Fruit fly (Drosophila melanogaster) whole organism, wandering third instar larva: Measurements from ENCODE around the gene spn-A.
A peak's percentile ranks its signal among the peaks of the same experiment; 100 is the strongest.

ENCODE experiments used
- CG9705 ChIP-seq: fragments of 200-800 bp; sonication (Bioruptor generic); optimal IDR thresholded peaks from 2 replicates; lab custom pipeline; 2018; ENCODE audit warnings: missing biosample characterization, mild to moderate bottlenecking, missing genetic modification characterization
- Dif ChIP-seq: fragments of 200-275, 200-300 bp; sonication (Bioruptor generic); optimal IDR thresholded peaks from 2 replicates; lab custom pipeline; 2018; ENCODE audit warnings: missing biosample characterization, missing genetic modification characterization; ENCODE audit not compliant: partially characterized antibody
- HLH106 ChIP-seq: fragments of 200-800 bp; optimal IDR thresholded peaks from 3 replicates; lab custom pipeline; 2019; ENCODE audit warnings: missing biosample characterization, mild to moderate bottlenecking, missing genetic modification characterization, moderate library complexity
- Hnf4 ChIP-seq: fragments of 200-800 bp; sonication (Bioruptor generic); optimal IDR thresholded peaks from 2 replicates; lab custom pipeline; 2016; ENCODE audit warnings: missing biosample characterization, mild to moderate bottlenecking, missing genetic modification characterization
- Mio ChIP-seq: sonication (Bioruptor generic); optimal IDR thresholded peaks from 2 replicates; lab custom pipeline; 2016; ENCODE audit warnings: missing biosample characterization, missing genetic modification characterization
- N ChIP-seq: fragments of >200 bp; optimal IDR thresholded peaks from 2 replicates; lab custom pipeline; 2018; ENCODE audit warnings: missing biosample characterization, missing external identifiers, missing genetic modification characterization
- OdsH ChIP-seq: fragments of 200-800 bp; sonication (Bioruptor generic); optimal IDR thresholded peaks from 2 replicates; lab custom pipeline; 2016; ENCODE audit warnings: missing biosample characterization, mild to moderate bottlenecking, missing genetic modification characterization
- dsf ChIP-seq: sonication (Bioruptor generic); optimal IDR thresholded peaks from 2 replicates; lab custom pipeline; 2016; ENCODE audit warnings: missing biosample characterization, missing genetic modification characterization, borderline replicate concordance
- h ChIP-seq: fragments of 200-800 bp; sonication (Bioruptor generic); optimal IDR thresholded peaks from 3 replicates; lab custom pipeline; 2016; ENCODE audit warnings: missing biosample characterization, mild to moderate bottlenecking, missing genetic modification characterization
- lola ChIP-seq: fragments of >200 bp; optimal IDR thresholded peaks from 2 replicates; lab custom pipeline; 2017; ENCODE audit warnings: missing biosample characterization, missing genetic modification characterization
- pan ChIP-seq: fragments of >200 bp; optimal IDR thresholded peaks from 2 replicates; lab custom pipeline; 2017
- psq ChIP-seq: fragments of 200-800 bp; sonication (Bioruptor generic); optimal IDR thresholded peaks from 3 replicates; lab custom pipeline; 2017; ENCODE audit warnings: missing biosample characterization, mild to moderate bottlenecking, missing genetic modification characterization, moderate library complexity
- rgr ChIP-seq: fragments of 200-800 bp; sonication (Bioruptor generic); optimal IDR thresholded peaks from 3 replicates; lab custom pipeline; 2016; ENCODE audit warnings: missing biosample characterization, mild to moderate bottlenecking, missing genetic modification characterization
- usp ChIP-seq: fragments of >200 bp; optimal IDR thresholded peaks from 2 replicates; lab custom pipeline; 2017; ENCODE audit warnings: missing biosample characterization, missing genetic modification characterization

DNA sequence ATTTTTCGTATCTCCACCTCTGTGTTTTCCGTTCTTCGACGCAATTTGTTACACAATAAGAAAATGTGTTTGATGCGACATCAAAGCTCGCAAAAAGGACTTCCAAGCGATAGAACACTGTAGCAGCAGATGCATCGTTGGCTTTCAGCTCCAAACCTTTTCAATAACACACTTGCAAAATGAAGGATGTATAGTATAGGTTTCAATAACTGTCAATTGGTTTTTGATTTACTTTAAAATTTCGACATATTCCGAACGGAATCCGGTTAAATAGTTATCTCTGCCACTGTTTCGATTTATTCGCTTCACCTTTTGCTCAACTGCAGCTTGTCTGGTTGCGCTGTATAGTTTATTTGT lies 45.1 kb upstream of the spn-A start:
- TF ChIP-seq CG9705 (GFP tag; lab: Kevin White, UChicago), result no peak
- no peak for TF ChIP-seq lola
- TF ChIP-seq rgr (GFP tag; lab: Kevin White, UChicago), result no peak
- no peak for TF ChIP-seq psq (GFP tag; lab: Kevin White, UChicago)
- TF ChIP-seq usp (GFP tag; lab: Kevin White, UChicago), result no peak
- TF ChIP-seq HLH106 (tag; lab: Kevin White, UChicago), result peak; percentile 27
- TF ChIP-seq h (GFP tag; lab: Kevin White, UChicago), result peak; percentile 19
- TF ChIP-seq Mio (GFP tag; lab: Kevin White, UChicago), result no peak
- no peak for TF ChIP-seq pan (lab: Kevin White, UChicago)
- no peak for TF ChIP-seq OdsH (GFP tag; lab: Kevin White, UChicago)
- no peak for TF ChIP-seq dsf (GFP tag; lab: Kevin White, UChicago)
- TF ChIP-seq Hnf4 (GFP tag; lab: Kevin White, UChicago), result no peak
- TF ChIP-seq Dif (GFP tag; lab: Kevin White, UChicago), result no peak
- TF ChIP-seq N, result no peak
